Worm (Caenorhabditis elegans) whole organism, midembryonic: ENCODE results near the gene col-75.

Source experiments
- T22C8.4 ChIP-seq: fragments of 200-800 bp; sonication (Bioruptor generic); IDR thresholded peaks from 2 replicates; pipeline ENCODE4 v1.3.6; 2022; ENCODE audit warnings: missing genetic modification characterization, missing compliant biosample characterization
- cog-1 ChIP-seq: sonication (generic microtip); optimal IDR thresholded peaks from 2 replicates; lab custom pipeline; 2016; ENCODE audit warnings: missing genetic modification characterization, missing compliant biosample characterization
- flt-1 ChIP-seq: fragments of 200-800 bp; sonication (Bioruptor generic); IDR thresholded peaks from 2 replicates; pipeline ENCODE4 v1.3.6; 2022; ENCODE audit warnings: missing genetic modification characterization, missing compliant biosample characterization
- klf-2 ChIP-seq: fragments of 200-800 bp; sonication (Bioruptor generic); conservative IDR thresholded peaks from 2 replicates; pipeline ENCODE4 v1.3.6; 2022; ENCODE audit warnings: missing genetic modification reagents, missing genetic modification characterization, missing compliant biosample characterization
- med-1 ChIP-seq: sonication (generic microtip); optimal IDR thresholded peaks from 2 replicates; lab custom pipeline; 2017; ENCODE audit warnings: missing genetic modification characterization, mild to moderate bottlenecking, missing compliant biosample characterization, antibody characterized with exemption, missing genetic modification reagents; ENCODE audit not compliant: insufficient read depth
- ref-1 ChIP-seq: fragments of 200-800 bp; sonication (Bioruptor generic); conservative IDR thresholded peaks from 2 replicates; pipeline ENCODE4 v1.3.6; 2022; ENCODE audit warnings: missing genetic modification reagents, missing genetic modification characterization, missing compliant biosample characterization
- tab-1 ChIP-seq: fragments of 200-800 bp; sonication (Bioruptor generic); IDR thresholded peaks from 2 replicates; pipeline ENCODE4 v1.3.6; 2022; ENCODE audit warnings: missing genetic modification characterization, missing compliant biosample characterization
- ztf-23 ChIP-seq: fragments of 200-800 bp; sonication (Bioruptor generic); IDR thresholded peaks from 2 replicates; pipeline ENCODE4 v1.3.6; 2022; ENCODE audit warnings: missing genetic modification reagents, missing genetic modification characterization, missing compliant biosample characterization
- ztf-29 ChIP-seq: fragments of 200-800 bp; sonication (Bioruptor generic); IDR thresholded peaks from 2 replicates; pipeline ENCODE4 v1.3.6; 2022; ENCODE audit warnings: missing genetic modification reagents, missing genetic modification characterization, missing compliant biosample characterization

ce11 chrII:6443710-6444109 is 17.6 kb downstream of the col-75 start, which contains the start of gene K06A1.2:
- TF ChIP-seq flt-1 (GFP tag; lab: Robert Waterston, UW) (no peak), ref-1 (GFP tag; lab: Robert Waterston, UW) (no peak), ztf-23 (no peak), tab-1 (GFP tag; lab: Robert Waterston, UW) (no peak), med-1 (GFP tag; lab: Kevin White, UChicago) (no peak), klf-2 (GFP tag; lab: Robert Waterston, UW) (no peak), cog-1 (tag; lab: Kevin White, UChicago) (no peak), ztf-29 (no peak), T22C8.4 (GFP tag; lab: Robert Waterston, UW) (no peak)
